Worm (Caenorhabditis elegans) whole organism, L4 larva: ENCODE measurements around the gene K09H11.9.

Experiments
- Y5F2A.4 ChIP-seq: fragments of 200-800 bp; sonication (Bioruptor generic); optimal IDR thresholded peaks from 2 replicates; lab custom pipeline; 2018; ENCODE audit warnings: mild to moderate bottlenecking, missing genetic modification characterization, missing compliant biosample characterization
- ceh-20 ChIP-seq: fragments of 200-800 bp; sonication (Bioruptor generic); IDR thresholded peaks from 2 replicates; pipeline ENCODE4 v1.3.6; 2022; ENCODE audit warnings: missing genetic modification reagents, missing genetic modification characterization, missing compliant biosample characterization
- egl-27 ChIP-seq: sonication (generic microtip); optimal IDR thresholded peaks from 3 replicates; lab custom pipeline; 2017; ENCODE audit warnings: missing biosample characterization, missing genetic modification reagents, missing genetic modification characterization
- mdl-1 ChIP-seq, 2 experiments: fragments of 150-350 bp in 1 of 2; sonication (generic microtip) in 1 of 2; optimal IDR thresholded peaks; 2 replicates each; lab custom pipeline; 2014 to 2017; ENCODE audit warnings: missing biosample characterization in 2 of 2, missing genetic modification characterization in 2 of 2
- pqm-1 ChIP-seq: sonication (generic microtip); optimal IDR thresholded peaks from 2 replicates; lab custom pipeline; 2017; ENCODE audit warnings: missing biosample characterization, missing genetic modification characterization
- skn-1 ChIP-seq: fragments of 150-350 bp; optimal IDR thresholded peaks from 2 replicates; lab custom pipeline; 2014; ENCODE audit warnings: missing biosample characterization, missing genetic modification characterization
- snpc-4 ChIP-seq: fragments of 150-350 bp; optimal IDR thresholded peaks from 2 replicates; lab custom pipeline; 2014; ENCODE audit warnings: missing biosample characterization, missing genetic modification characterization

ce11 chrV:5747519-5747918 lies 31.1 kb upstream of the K09H11.9 start, which contains the start of gene acds-10:
- TF ChIP-seq pqm-1 (tag; lab: Kevin White, UChicago) (peak; percentile 6), mdl-1 (tag; optimal IDR thresholded peaks at IDR 0.05; lab: Kevin White, UChicago) (no peak), snpc-4 (tag; lab: Kevin White, UChicago) (no peak), Y5F2A.4 (no peak), egl-27 (no peak), ceh-20 (GFP tag; lab: Robert Waterston, UW) (no peak), skn-1 (tag; lab: Kevin White, UChicago) (no peak)
